Fruit fly (Drosophila melanogaster) whole organism, pupa: ENCODE results near the gene subdued.

Experiments used
- CG10348 ChIP-seq: fragments of 200-800 bp; sonication (Bioruptor generic); IDR thresholded peaks from 2 replicates; pipeline ENCODE4 v1.3.6; 2022; ENCODE audit warnings: missing biosample characterization, missing genetic modification characterization
- CG12605 ChIP-seq: fragments of 200-800 bp; sonication (Bioruptor generic); IDR thresholded peaks from 2 replicates; pipeline ENCODE4 v1.3.6; 2022; ENCODE audit warnings: missing biosample characterization, missing genetic modification characterization
- CG13204 ChIP-seq: fragments of 200-800 bp; sonication (Bioruptor generic); optimal IDR thresholded peaks from 2 replicates; lab custom pipeline; 2018; ENCODE audit warnings: missing biosample characterization, mild to moderate bottlenecking, missing genetic modification characterization, moderate library complexity
- CG14655 ChIP-seq: fragments of 200-800 bp; sonication (Bioruptor generic); optimal IDR thresholded peaks from 3 replicates; lab custom pipeline; 2017; ENCODE audit warnings: mild to moderate bottlenecking, missing biosample characterization, missing genetic modification reagents, missing genetic modification characterization
- CG15710 ChIP-seq: fragments of 200-800 bp; sonication (Bioruptor generic); optimal IDR thresholded peaks from 2 replicates; lab custom pipeline; 2018; ENCODE audit warnings: missing biosample characterization, mild to moderate bottlenecking, missing genetic modification characterization, moderate library complexity
- CG17806 ChIP-seq: fragments of 200-800 bp; sonication (Bioruptor generic); optimal IDR thresholded peaks from 2 replicates; lab custom pipeline; 2018; ENCODE audit warnings: missing biosample characterization, mild to moderate bottlenecking, missing genetic modification characterization, moderate library complexity
- CG32121 ChIP-seq: fragments of 200-800 bp; sonication (Bioruptor generic); IDR thresholded peaks from 2 replicates; pipeline ENCODE4 v1.3.6; 2022; ENCODE audit warnings: missing biosample characterization, missing genetic modification characterization
- CG34367 ChIP-seq: fragments of 200-800 bp; sonication (Bioruptor generic); optimal IDR thresholded peaks from 2 replicates; lab custom pipeline; 2018; ENCODE audit warnings: missing biosample characterization, mild to moderate bottlenecking, missing genetic modification characterization
- CG4496 ChIP-seq: fragments of 200-800 bp; sonication (Bioruptor generic); IDR thresholded peaks from 3 replicates; pipeline ENCODE4 v1.3.6; 2022; ENCODE audit warnings: missing biosample characterization, missing genetic modification characterization
- CG8159 ChIP-seq: fragments of 200-800 bp; sonication (Bioruptor generic); optimal IDR thresholded peaks from 3 replicates; lab custom pipeline; 2018; ENCODE audit warnings: missing biosample characterization, mild to moderate bottlenecking, missing genetic modification characterization, moderate library complexity
- CG8301 ChIP-seq: fragments of 200-800 bp; sonication (Bioruptor generic); optimal IDR thresholded peaks from 2 replicates; lab custom pipeline; 2018; ENCODE audit warnings: missing biosample characterization, mild to moderate bottlenecking, missing genetic modification characterization
- CG9948 ChIP-seq: fragments of 200-800 bp; sonication (Bioruptor generic); optimal IDR thresholded peaks from 2 replicates; lab custom pipeline; 2018; ENCODE audit warnings: missing biosample characterization, mild to moderate bottlenecking, missing genetic modification characterization, moderate library complexity
- D1 ChIP-seq: fragments of 200-800 bp; sonication (Bioruptor generic); optimal IDR thresholded peaks from 2 replicates; lab custom pipeline; 2018; ENCODE audit warnings: missing biosample characterization, mild to moderate bottlenecking, missing genetic modification characterization, moderate library complexity
- EcR ChIP-seq: fragments of 200-800 bp; sonication (Bioruptor generic); optimal IDR thresholded peaks from 3 replicates; lab custom pipeline; 2019; ENCODE audit warnings: missing biosample characterization, missing genetic modification characterization, mild to moderate bottlenecking, moderate library complexity, missing genetic modification reagents
- Ets98B ChIP-seq: fragments of 200-800 bp; sonication (Bioruptor generic); IDR thresholded peaks from 2 replicates; pipeline ENCODE4 v1.3.6; 2022; ENCODE audit warnings: missing biosample characterization, missing genetic modification characterization
- Pif1A ChIP-seq: fragments of 200-800 bp; sonication (Bioruptor generic); optimal IDR thresholded peaks from 3 replicates; lab custom pipeline; 2016; ENCODE audit warnings: missing biosample characterization, missing genetic modification characterization
- Pif1B ChIP-seq: fragments of 200-800 bp; sonication (Bioruptor generic); optimal IDR thresholded peaks from 3 replicates; lab custom pipeline; 2016; ENCODE audit warnings: missing biosample characterization, missing genetic modification characterization
- Snoo ChIP-seq: fragments of 200-800 bp; sonication (Bioruptor generic); optimal IDR thresholded peaks from 3 replicates; lab custom pipeline; 2017; ENCODE audit warnings: missing biosample characterization, mild to moderate bottlenecking, missing genetic modification characterization, inconsistent platforms
- fd96Ca ChIP-seq: fragments of 200-800 bp; sonication (Bioruptor generic); IDR thresholded peaks from 3 replicates; pipeline ENCODE4 v1.3.6; 2022; ENCODE audit warnings: missing biosample characterization, missing genetic modification characterization
- gl ChIP-seq: fragments of 200-800 bp; sonication (Bioruptor generic); optimal IDR thresholded peaks from 2 replicates; lab custom pipeline; 2018; ENCODE audit warnings: missing biosample characterization, mild to moderate bottlenecking, missing genetic modification characterization
- rn ChIP-seq: fragments of 200-800 bp; sonication (Bioruptor generic); IDR thresholded peaks from 2 replicates; pipeline ENCODE4 v1.3.6; 2022; ENCODE audit warnings: missing biosample characterization, missing genetic modification characterization

The subdued gene

DNA sequence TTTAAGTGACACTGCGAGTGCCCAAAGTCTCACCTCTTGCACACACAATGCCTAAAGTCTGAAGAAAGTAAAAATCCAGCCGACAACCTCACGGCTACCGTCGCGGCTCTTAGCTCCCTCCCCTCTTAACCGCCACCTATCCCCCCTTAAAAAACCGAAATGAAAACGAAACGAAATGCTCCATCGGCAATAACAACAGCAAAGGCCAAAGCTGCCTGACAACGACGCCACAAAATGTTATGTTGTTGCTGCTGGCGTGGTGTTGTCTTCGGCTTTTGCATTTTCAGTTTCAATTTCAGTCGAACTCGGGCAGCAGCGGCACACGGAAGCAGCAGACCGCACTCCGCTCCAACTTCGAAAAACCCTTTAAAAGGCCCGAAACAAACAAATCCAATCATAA, 22.2 kb upstream of the subdued start, which contains the start of gene CG7432:
Gene CG7432, plus strand, starts transcription at position 295 of the 400 bp plus-strand sequence.
- TF ChIP-seq CG14655 (GFP tag; lab: Kevin White, UChicago): no peak
- no peak for TF ChIP-seq CG17806
- no peak for TF ChIP-seq CG34367
- TF ChIP-seq gl (tag; lab: Kevin White, UChicago): no peak
- no peak for TF ChIP-seq CG32121 (GFP tag; lab: Robert Waterston, UW)
- no peak for TF ChIP-seq CG8301 (tag; lab: Kevin White, UChicago)
- TF ChIP-seq Pif1B: no peak
- no peak for TF ChIP-seq CG13204 (GFP tag; lab: Kevin White, UChicago)
- no peak for TF ChIP-seq Snoo (tag; lab: Kevin White, UChicago)
- TF ChIP-seq CG4496 (GFP tag; lab: Robert Waterston, UW): no peak
- TF ChIP-seq rn (GFP tag; lab: Robert Waterston, UW): no peak
- no peak for TF ChIP-seq CG8159 (tag; lab: Kevin White, UChicago)
- no peak for TF ChIP-seq CG12605 (GFP tag; lab: Robert Waterston, UW)
- TF ChIP-seq Ets98B: no peak
- TF ChIP-seq CG10348 (GFP tag; lab: Robert Waterston, UW): no peak
- no peak for TF ChIP-seq EcR (GFP tag; lab: Kevin White, UChicago)
- no peak for TF ChIP-seq CG9948
- no peak for TF ChIP-seq Pif1A (GFP tag; lab: Kevin White, UChicago)
- TF ChIP-seq D1 (tag; lab: Kevin White, UChicago): no peak
- TF ChIP-seq CG15710 (tag; lab: Kevin White, UChicago): no peak

DNA sequence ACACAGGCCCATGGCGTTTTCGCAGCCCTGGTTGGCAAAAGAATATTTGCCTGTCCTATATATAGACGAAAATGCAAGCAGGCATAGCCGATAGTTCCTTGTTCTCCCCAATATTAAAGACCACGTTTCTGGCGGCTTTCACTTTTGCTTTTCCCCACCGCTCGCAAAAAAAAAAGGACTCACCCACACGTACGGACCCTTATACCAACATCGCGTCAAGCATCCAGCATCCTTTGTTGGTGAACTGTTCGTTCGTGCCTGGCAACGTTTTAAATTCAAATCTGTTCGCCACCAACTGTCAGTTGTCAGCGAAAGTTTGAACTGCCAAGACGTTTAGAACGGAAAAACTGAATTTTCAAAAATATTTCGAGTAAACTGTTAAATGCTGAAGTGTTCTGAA, 16.9 kb upstream of the subdued start, which contains the start of gene ort:
Gene ort, plus strand, starts transcription at position 301 of the 400 bp plus-strand sequence.
- TF ChIP-seq D1 (tag; lab: Kevin White, UChicago): no peak
- no peak for TF ChIP-seq fd96Ca
- no peak for TF ChIP-seq Pif1B
- no peak for TF ChIP-seq Ets98B
- no peak for TF ChIP-seq CG34367
- no peak for TF ChIP-seq CG8159 (tag; lab: Kevin White, UChicago)
- TF ChIP-seq CG8301 (tag; lab: Kevin White, UChicago): no peak
- TF ChIP-seq Pif1A (GFP tag; lab: Kevin White, UChicago): no peak
- TF ChIP-seq CG12605 (GFP tag; lab: Robert Waterston, UW): no peak
- TF ChIP-seq CG10348 (GFP tag; lab: Robert Waterston, UW): no peak
- TF ChIP-seq CG15710 (tag; lab: Kevin White, UChicago): no peak
- TF ChIP-seq Snoo (tag; lab: Kevin White, UChicago): no peak
- TF ChIP-seq CG13204 (GFP tag; lab: Kevin White, UChicago): no peak
- no peak for TF ChIP-seq gl (tag; lab: Kevin White, UChicago)
- no peak for TF ChIP-seq rn (GFP tag; lab: Robert Waterston, UW)
- no peak for TF ChIP-seq CG4496 (GFP tag; lab: Robert Waterston, UW)
- no peak for TF ChIP-seq CG9948
- no peak for TF ChIP-seq CG32121 (GFP tag; lab: Robert Waterston, UW)
- TF ChIP-seq CG14655 (GFP tag; lab: Kevin White, UChicago): no peak

DNA sequence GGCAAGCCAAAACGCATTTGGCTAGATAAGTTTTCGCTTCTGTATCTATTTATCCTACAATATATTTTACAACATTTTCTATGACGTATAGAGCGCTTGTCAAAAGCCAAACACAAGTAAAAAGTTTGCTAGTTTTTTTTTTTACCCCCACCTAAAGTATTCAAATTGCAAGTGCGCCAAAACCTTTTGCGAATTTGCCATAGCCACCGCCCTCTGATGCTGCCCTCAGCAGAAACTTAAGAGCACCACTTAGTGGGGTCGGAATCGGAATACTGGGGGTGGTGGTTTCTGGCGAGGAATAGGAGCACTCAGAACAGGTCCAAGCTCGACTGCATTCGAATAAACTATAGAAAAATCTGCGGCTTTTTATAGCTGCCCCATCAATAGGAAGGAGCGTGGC, 15.2 kb upstream of the subdued start, which contains the start of gene CG6184:
Gene CG6184, minus strand, starts transcription at position 101 of the 400 bp plus-strand sequence.
- TF ChIP-seq CG4496 (GFP tag; lab: Robert Waterston, UW) (no peak), EcR (GFP tag; lab: Kevin White, UChicago) (no peak), Ets98B (no peak), rn (GFP tag; lab: Robert Waterston, UW) (no peak), Snoo (tag; lab: Kevin White, UChicago) (no peak), CG32121 (GFP tag; lab: Robert Waterston, UW) (no peak), CG12605 (GFP tag; lab: Robert Waterston, UW) (no peak), CG10348 (GFP tag; lab: Robert Waterston, UW) (no peak), Pif1A (GFP tag; lab: Kevin White, UChicago) (no peak), CG8159 (tag; lab: Kevin White, UChicago) (no peak), CG13204 (GFP tag; lab: Kevin White, UChicago) (no peak), CG14655 (GFP tag; lab: Kevin White, UChicago) (no peak), fd96Ca (no peak)

DNA sequence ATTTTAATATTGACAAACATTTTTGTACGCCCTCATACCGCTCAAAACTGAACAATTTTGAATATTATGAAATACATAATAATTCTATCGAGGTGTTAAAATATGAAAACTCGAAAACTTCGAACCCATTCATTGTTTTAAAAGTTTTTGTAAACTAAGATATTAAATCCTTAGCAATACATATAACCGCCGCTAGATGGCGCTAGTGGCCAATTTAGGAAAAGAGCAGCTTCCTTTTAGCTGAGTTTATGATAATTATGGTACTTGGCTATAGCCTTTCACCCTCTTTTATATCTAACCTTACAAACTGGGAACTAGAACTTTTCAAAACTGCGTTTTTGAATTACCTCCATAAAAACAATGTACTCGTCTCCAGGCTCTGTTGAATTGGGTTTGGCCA, 14.7 kb upstream of the subdued start:
- no peak for TF ChIP-seq fd96Ca
- no peak for TF ChIP-seq CG9948
- TF ChIP-seq CG14655 (GFP tag; lab: Kevin White, UChicago): no peak
- TF ChIP-seq CG10348 (GFP tag; lab: Robert Waterston, UW): no peak
- TF ChIP-seq CG15710 (tag; lab: Kevin White, UChicago): no peak
- no peak for TF ChIP-seq CG32121 (GFP tag; lab: Robert Waterston, UW)
- TF ChIP-seq Pif1B: no peak
- no peak for TF ChIP-seq D1 (tag; lab: Kevin White, UChicago)
- no peak for TF ChIP-seq Ets98B
- no peak for TF ChIP-seq CG17806
- no peak for TF ChIP-seq CG13204 (GFP tag; lab: Kevin White, UChicago)
- TF ChIP-seq CG34367: no peak
- TF ChIP-seq gl (tag; lab: Kevin White, UChicago): no peak
- no peak for TF ChIP-seq CG4496 (GFP tag; lab: Robert Waterston, UW)
- TF ChIP-seq EcR (GFP tag; lab: Kevin White, UChicago): no peak
- no peak for TF ChIP-seq CG12605 (GFP tag; lab: Robert Waterston, UW)
- TF ChIP-seq rn (GFP tag; lab: Robert Waterston, UW): no peak
- TF ChIP-seq CG8301 (tag; lab: Kevin White, UChicago): no peak
- TF ChIP-seq Pif1A (GFP tag; lab: Kevin White, UChicago): no peak

DNA sequence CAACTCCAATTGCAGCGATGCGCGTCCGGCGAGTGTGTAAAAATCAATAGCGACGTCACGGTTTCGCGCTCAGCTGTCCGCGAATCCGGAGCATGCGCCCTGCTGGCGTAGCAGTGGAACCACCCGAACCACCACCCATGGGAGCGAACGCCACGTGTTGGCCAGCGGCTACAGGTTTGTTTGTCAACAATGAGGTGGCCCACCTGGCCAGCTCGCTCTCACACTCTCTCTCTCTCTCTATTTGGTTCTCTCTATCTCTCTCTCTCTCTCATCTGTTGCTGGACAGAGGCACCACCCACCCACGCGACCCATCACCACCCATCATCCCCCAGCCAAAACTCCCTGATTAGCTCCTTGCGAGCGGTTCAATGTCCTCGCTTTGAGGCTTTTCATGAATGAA, 13.9 kb upstream of the subdued start:
- no peak for TF ChIP-seq CG17806
- TF ChIP-seq CG32121 (GFP tag; lab: Robert Waterston, UW): no peak
- no peak for TF ChIP-seq CG8159 (tag; lab: Kevin White, UChicago)
- TF ChIP-seq CG12605 (GFP tag; lab: Robert Waterston, UW): peak; percentile 89
- no peak for TF ChIP-seq CG13204 (GFP tag; lab: Kevin White, UChicago)
- TF ChIP-seq CG34367: no peak
- TF ChIP-seq gl (tag; lab: Kevin White, UChicago): no peak
- TF ChIP-seq EcR (GFP tag; lab: Kevin White, UChicago): peak; percentile 82
- TF ChIP-seq CG9948: no peak
- no peak for TF ChIP-seq Ets98B
- no peak for TF ChIP-seq CG4496 (GFP tag; lab: Robert Waterston, UW)
- no peak for TF ChIP-seq D1 (tag; lab: Kevin White, UChicago)
- TF ChIP-seq CG15710 (tag; lab: Kevin White, UChicago): no peak
- TF ChIP-seq Pif1A (GFP tag; lab: Kevin White, UChicago): no peak
